Fruit fly (Drosophila melanogaster) whole organism, adult: ENCODE results near the gene Dscam3.

Source experiments
- CG1620 ChIP-seq: fragments of 200-800 bp; sonication (Bioruptor generic); optimal IDR thresholded peaks from 2 replicates; lab custom pipeline; 2016; ENCODE audit warnings: missing biosample characterization, missing genetic modification characterization
- CG5204 ChIP-seq: fragments of 200-800 bp; sonication (Bioruptor generic); optimal IDR thresholded peaks from 2 replicates; lab custom pipeline; 2016; ENCODE audit warnings: missing biosample characterization, missing genetic modification characterization
- CG7101 ChIP-seq: fragments of 200-800 bp; sonication (Bioruptor generic); optimal IDR thresholded peaks from 2 replicates; lab custom pipeline; 2018; ENCODE audit warnings: missing biosample characterization, mild to moderate bottlenecking, missing genetic modification characterization, moderate library complexity
- Crg-1 ChIP-seq: fragments of 200-800 bp; sonication (Bioruptor generic); optimal IDR thresholded peaks from 2 replicates; lab custom pipeline; 2016; ENCODE audit warnings: missing biosample characterization, missing genetic modification characterization
- Hr96 ChIP-seq: fragments of 200-800 bp; sonication (Bioruptor generic); optimal IDR thresholded peaks from 2 replicates; lab custom pipeline; 2016; ENCODE audit warnings: missing biosample characterization, missing genetic modification characterization
- Mnt ChIP-seq: fragments of 200-800 bp; sonication (Bioruptor generic); optimal IDR thresholded peaks from 2 replicates; lab custom pipeline; 2016; ENCODE audit warnings: missing biosample characterization, mild to moderate bottlenecking, missing genetic modification characterization
- cic ChIP-seq: fragments of 200-800 bp; sonication (Bioruptor generic); optimal IDR thresholded peaks from 2 replicates; lab custom pipeline; 2017; ENCODE audit warnings: missing biosample characterization, mild to moderate bottlenecking, missing genetic modification characterization, moderate library complexity
- cnc ChIP-seq, 2 experiments: fragments of >200 bp; optimal IDR thresholded peaks; 2 replicates each; lab custom pipeline; 2017
- kay ChIP-seq: fragments of 200-800 bp; sonication (Bioruptor generic); peaks from one replicate; lab custom pipeline; 2016; ENCODE audit warnings: missing biosample characterization, missing genetic modification characterization, borderline replicate concordance

DNA sequence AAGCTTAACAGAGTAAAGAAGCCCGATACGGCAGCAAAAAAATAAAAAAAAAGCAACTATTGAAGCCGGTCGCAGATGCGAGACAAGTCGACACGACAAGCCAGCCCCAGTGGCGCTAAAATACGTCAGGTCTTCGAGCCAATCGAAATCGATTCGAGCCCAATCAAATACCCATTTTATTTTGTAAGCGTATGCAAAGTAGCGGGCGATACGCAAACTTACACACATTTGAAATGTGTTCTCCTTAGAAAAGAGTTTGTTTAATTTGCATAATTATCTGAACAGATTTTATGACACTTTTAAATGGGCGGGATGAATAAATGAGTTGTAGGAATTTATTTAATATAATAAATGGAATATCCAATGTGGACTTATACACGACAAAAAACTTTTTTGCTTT is 57.9 kb downstream of the Dscam3 start:
- no peak for TF ChIP-seq CG1620 (GFP tag; lab: Kevin White, UChicago)
- no peak for TF ChIP-seq Crg-1 (GFP tag; lab: Kevin White, UChicago)
- no peak for TF ChIP-seq kay (GFP tag; lab: Kevin White, UChicago)
- no peak for TF ChIP-seq cnc (optimal IDR thresholded peaks at IDR 0.05; lab: Kevin White, UChicago)
- no peak for TF ChIP-seq Hr96
- no peak for TF ChIP-seq cic (GFP tag; lab: Kevin White, UChicago)
- TF ChIP-seq CG5204 (GFP tag; lab: Kevin White, UChicago) = no peak
- no peak for TF ChIP-seq Mnt (GFP tag; lab: Kevin White, UChicago)
- TF ChIP-seq CG7101 = no peak
